Fruit fly (Drosophila melanogaster): ENCODE data around the gene Sf3a1.

The Sf3a1 gene

DNA sequence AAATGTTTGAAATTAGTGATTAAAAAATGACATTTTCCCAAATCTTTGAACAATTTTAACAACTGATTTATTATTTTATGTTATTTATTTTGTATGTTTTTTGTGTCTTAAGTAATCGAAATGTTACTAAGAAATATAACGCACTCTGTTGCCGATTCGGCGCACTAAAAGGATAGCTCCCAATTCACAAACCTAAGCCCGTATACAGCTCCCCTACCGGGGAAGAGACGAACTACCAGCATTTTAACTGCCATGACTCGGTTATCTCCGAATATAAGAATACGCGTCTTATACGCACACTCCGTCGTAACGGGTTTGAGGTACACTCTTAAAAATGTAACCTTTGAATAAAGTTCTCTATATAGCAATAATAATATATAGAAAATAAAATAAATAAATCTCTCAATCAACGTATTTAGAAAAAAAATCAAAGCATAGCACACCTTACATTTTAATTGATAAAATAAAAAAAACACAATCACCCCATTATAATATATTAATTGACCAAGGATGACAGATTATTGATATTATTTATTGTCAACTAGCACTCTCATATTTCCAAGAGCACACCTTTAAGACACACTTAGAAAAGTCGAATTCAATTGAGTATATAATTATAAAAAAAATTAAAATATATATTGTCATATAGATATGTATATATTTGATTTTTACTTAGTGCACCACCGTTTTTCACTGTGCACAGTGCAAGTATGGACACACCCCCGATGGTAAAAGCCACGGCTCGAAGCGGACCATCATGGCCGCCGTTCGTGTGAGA, 44.2 kb downstream of the Sf3a1 start (continued):
- TF ChIP-seq CG32767 (GFP tag; IDR thresholded peaks at IDR 0.05) (peak; percentile 78; the same call in 1 of the 2 replicates), Bteb2 (GFP tag; optimal IDR thresholded peaks at IDR 0.05) (no peak), so (GFP tag; IDR thresholded peaks at IDR 0.05) (peak; percentile 57; the same call in 2 of the 3 replicates), chinmo (GFP tag; IDR thresholded peaks at IDR 0.05; ENCODE audit: partially characterized antibody) (0 out of 4 replicates have a peak, but pooled peaks have one; percentile 45), CG7556 (GFP tag; optimal IDR thresholded peaks at IDR 0.05) (peak; percentile 93), CG7271 (tag; optimal IDR thresholded peaks at IDR 0.05) (peak; percentile 24), stwl (tag; optimal IDR thresholded peaks at IDR 0.05) (no peak), gem (tag; optimal IDR thresholded peaks at IDR 0.05) (peak; percentile 95), CG14965 (GFP tag; optimal IDR thresholded peaks at IDR 0.05; ENCODE audit: borderline replicate concordance) (no peak), twi (tag; optimal IDR thresholded peaks at IDR 0.05) (peak; percentile 68), exex (tag; optimal IDR thresholded peaks at IDR 0.05) (no peak), lilli (GFP tag; optimal IDR thresholded peaks at IDR 0.05) (peak; percentile 35), CG2129 (GFP tag; IDR thresholded peaks at IDR 0.05; ENCODE audit: partially characterized antibody) (no peak), CG15696 (tag; optimal IDR thresholded peaks at IDR 0.05) (peak; percentile 83), Hmr (GFP tag; optimal IDR thresholded peaks at IDR 0.05) (peak; percentile 87), CG7372 (GFP tag; IDR thresholded peaks at IDR 0.05) (peak; percentile 50), CG31365 (tag; optimal IDR thresholded peaks at IDR 0.05) (no peak), Drgx (GFP tag; IDR thresholded peaks at IDR 0.05) (0 out of 2 replicates have a peak, but pooled peaks have one; percentile 52), MBD-R2 (GFP tag; IDR thresholded peaks at IDR 0.05) (0 out of 2 replicates have a peak, but pooled peaks have one; percentile 13), gsb-n (tag; optimal IDR thresholded peaks at IDR 0.05) (peak; percentile 87), CG31441 (GFP tag; IDR thresholded peaks at IDR 0.05) (peak; percentile 94), jing (GFP tag; optimal IDR thresholded peaks at IDR 0.05) (no peak), HLH54F (GFP tag; optimal IDR thresholded peaks at IDR 0.05) (no peak), tll (GFP tag; optimal IDR thresholded peaks at IDR 0.05) (peak in 1 of 2 experiments; percentile 17), CG13123 (GFP tag; optimal IDR thresholded peaks at IDR 0.05) (peak; percentile 57), CHES-1-like (GFP tag; optimal IDR thresholded peaks at IDR 0.05) (no peak), fru (optimal IDR thresholded peaks at IDR 0.05) (no peak), Med (GFP tag) (no peak), E2f2 (GFP tag; IDR thresholded peaks at IDR 0.05) (peak; percentile 45), cato (GFP tag; optimal IDR thresholded peaks at IDR 0.05; ENCODE audit: borderline replicate concordance) (peak; percentile 68), h (optimal IDR thresholded peaks at IDR 0.05) (no peak), CG10431 (GFP tag; optimal IDR thresholded peaks at IDR 0.05) (peak; percentile 64), CG6654 (GFP tag; optimal IDR thresholded peaks at IDR 0.05) (peak; percentile 66), Spps (tag; optimal IDR thresholded peaks at IDR 0.05) (peak; percentile 76), HLHmδ (GFP tag; optimal IDR thresholded peaks at IDR 0.05) (no peak), prd (optimal IDR thresholded peaks at IDR 0.05) (no peak), prd (GFP tag; IDR thresholded peaks at IDR 0.05) (peak; percentile 83), CG12659 (GFP tag; optimal IDR thresholded peaks at IDR 0.05) (peak; percentile 91), CG7357 (GFP tag; IDR thresholded peaks at IDR 0.05) (0 out of 3 replicates have a peak, but pooled peaks have one; percentile 24), CG8924 (tag; optimal IDR thresholded peaks at IDR 0.05) (peak; percentile 93), CG11560 (tag; IDR thresholded peaks at IDR 0.05) (no peak), CG33557 (GFP tag; optimal IDR thresholded peaks at IDR 0.05) (peak; percentile 92), fd3F (GFP tag; optimal IDR thresholded peaks at IDR 0.05) (peak; percentile 75), ttk (GFP tag; IDR thresholded peaks at IDR 0.05) (peak; percentile 78), ash1 (GFP tag; optimal IDR thresholded peaks at IDR 0.05) (no peak), Sin3A (optimal IDR thresholded peaks at IDR 0.05) (no peak), Eip74EF (GFP tag; optimal IDR thresholded peaks at IDR 0.05) (no peak), NC2β (GFP tag; optimal IDR thresholded peaks at IDR 0.05) (no peak), HHEX (GFP tag; optimal IDR thresholded peaks at IDR 0.05) (peak; percentile 75)
